Worm (Caenorhabditis elegans) whole organism, L2 larva: ENCODE data around the gene F46G10.4.

ENCODE experiments used
- C34F6.9 ChIP-seq: fragments of 150-350 bp; optimal IDR thresholded peaks from 2 replicates; lab custom pipeline; 2014; ENCODE audit warnings: missing biosample characterization, missing genetic modification characterization
- F13H6.1 ChIP-seq: sonication (generic microtip); optimal IDR thresholded peaks from 2 replicates; lab custom pipeline; 2016; ENCODE audit warnings: missing genetic modification characterization, missing compliant biosample characterization
- R02D3.7 ChIP-seq: fragments of 150-350 bp; optimal IDR thresholded peaks from 2 replicates; lab custom pipeline; 2014; ENCODE audit warnings: missing biosample characterization, missing genetic modification characterization
- Y55F3AM.14 ChIP-seq: fragments of 200-800 bp; sonication (Bioruptor generic); optimal IDR thresholded peaks from 2 replicates; lab custom pipeline; 2018; ENCODE audit warnings: mild to moderate bottlenecking, missing genetic modification characterization, missing compliant biosample characterization
- ZK546.5 ChIP-seq: sonication (generic microtip); optimal IDR thresholded peaks from 2 replicates; lab custom pipeline; 2017; ENCODE audit warnings: missing biosample characterization, missing genetic modification characterization
- alr-1 ChIP-seq: fragments of 150-350 bp; optimal IDR thresholded peaks from 2 replicates; lab custom pipeline; 2014; ENCODE audit warnings: missing biosample characterization, missing genetic modification characterization
- aly-2 ChIP-seq: fragments of 150-350 bp; optimal IDR thresholded peaks from 2 replicates; lab custom pipeline; 2014; ENCODE audit warnings: missing biosample characterization, missing genetic modification characterization
- ama-1 ChIP-seq: fragments of 150-350 bp; optimal IDR thresholded peaks from 2 replicates; lab custom pipeline; 2018; ENCODE audit warnings: inconsistent platforms
- blmp-1 ChIP-seq: sonication (generic microtip); optimal IDR thresholded peaks from 2 replicates; lab custom pipeline; 2017; ENCODE audit warnings: missing genetic modification characterization, mild to moderate bottlenecking, missing compliant biosample characterization, antibody characterized with exemption, moderate library complexity; ENCODE audit not compliant: insufficient read depth
- ceh-16 ChIP-seq: fragments of 150-350 bp; optimal IDR thresholded peaks from 2 replicates; lab custom pipeline; 2014; ENCODE audit warnings: missing biosample characterization, missing genetic modification characterization
- ceh-82 ChIP-seq: fragments of 150-350 bp; optimal IDR thresholded peaks from 2 replicates; lab custom pipeline; 2014; ENCODE audit warnings: missing biosample characterization, missing genetic modification characterization
- crh-2 ChIP-seq: sonication (generic microtip); optimal IDR thresholded peaks from 2 replicates; lab custom pipeline; 2017; ENCODE audit warnings: missing biosample characterization, missing genetic modification characterization
- dmd-4 ChIP-seq: sonication (generic microtip); optimal IDR thresholded peaks from 2 replicates; lab custom pipeline; 2017; ENCODE audit warnings: missing biosample characterization, missing genetic modification characterization
- egl-27 ChIP-seq: sonication (generic microtip); optimal IDR thresholded peaks from 3 replicates; lab custom pipeline; 2017; ENCODE audit warnings: missing biosample characterization, missing genetic modification reagents, missing genetic modification characterization
- elt-1 ChIP-seq: fragments of 150-350 bp; optimal IDR thresholded peaks from 2 replicates; lab custom pipeline; 2014; ENCODE audit warnings: missing biosample characterization, missing genetic modification characterization
- elt-3 ChIP-seq: sonication (generic microtip); optimal IDR thresholded peaks from 2 replicates; lab custom pipeline; 2017; ENCODE audit warnings: missing biosample characterization, missing genetic modification characterization
- fos-1 ChIP-seq: fragments of 150-350 bp; optimal IDR thresholded peaks from 2 replicates; lab custom pipeline; 2014; ENCODE audit warnings: missing biosample characterization, missing genetic modification characterization
- gmeb-1 ChIP-seq: fragments of 150-350 bp; optimal IDR thresholded peaks from 2 replicates; lab custom pipeline; 2014; ENCODE audit warnings: missing biosample characterization, missing genetic modification characterization
- lin-11 ChIP-seq: fragments of 150-350 bp; sonication (generic microtip); optimal IDR thresholded peaks from 2 replicates; lab custom pipeline; 2014; ENCODE audit warnings: missing biosample characterization, missing genetic modification characterization, inconsistent platforms, mixed read lengths
- lin-13 ChIP-seq: fragments of 150-350 bp; optimal IDR thresholded peaks from 2 replicates; lab custom pipeline; 2014; ENCODE audit warnings: missing biosample characterization, missing genetic modification reagents, missing genetic modification characterization
- lin-39 ChIP-seq: fragments of 150-350 bp; optimal IDR thresholded peaks from 2 replicates; lab custom pipeline; 2014; ENCODE audit warnings: missing biosample characterization, missing genetic modification reagents, missing genetic modification characterization
- lsy-2 ChIP-seq, 2 experiments: fragments of 150-350 bp in 1 of 2; sonication (generic microtip) in 1 of 2; optimal IDR thresholded peaks; 2 replicates each; lab custom pipeline; 2014 to 2017; ENCODE audit warnings: missing biosample characterization in 2 of 2, missing genetic modification characterization in 2 of 2
- mab-5 ChIP-seq: fragments of 150-350 bp; optimal IDR thresholded peaks from 2 replicates; lab custom pipeline; 2014; ENCODE audit warnings: missing biosample characterization, missing genetic modification characterization
- mbf-1 ChIP-seq: sonication (generic microtip); optimal IDR thresholded peaks from 2 replicates; lab custom pipeline; 2017; ENCODE audit warnings: missing biosample characterization, missing genetic modification characterization
- mdl-1 ChIP-seq, 2 experiments: fragments of 150-350 bp in 1 of 2; sonication (generic microtip) in 1 of 2; optimal IDR thresholded peaks; 2 replicates each; lab custom pipeline; 2017; ENCODE audit warnings: missing biosample characterization in 2 of 2, missing genetic modification characterization in 2 of 2
- nhr-10 ChIP-seq: sonication (generic microtip); optimal IDR thresholded peaks from 2 replicates; lab custom pipeline; 2017; ENCODE audit warnings: missing biosample characterization, missing genetic modification characterization
- nhr-11 ChIP-seq: fragments of 150-350 bp; optimal IDR thresholded peaks from 2 replicates; lab custom pipeline; 2014; ENCODE audit warnings: missing biosample characterization, missing genetic modification characterization
- nhr-12 ChIP-seq: fragments of 150-350 bp; optimal IDR thresholded peaks from 2 replicates; lab custom pipeline; 2014; ENCODE audit warnings: missing biosample characterization, missing genetic modification characterization
- nhr-129 ChIP-seq: fragments of 150-350 bp; optimal IDR thresholded peaks from 2 replicates; lab custom pipeline; 2014; ENCODE audit warnings: missing biosample characterization, missing genetic modification characterization
- nhr-21 ChIP-seq: fragments of 150-350 bp; optimal IDR thresholded peaks from 2 replicates; lab custom pipeline; 2014; ENCODE audit warnings: missing biosample characterization, missing genetic modification characterization
- nhr-23 ChIP-seq: fragments of 150-350 bp; optimal IDR thresholded peaks from 2 replicates; lab custom pipeline; 2014; ENCODE audit warnings: missing biosample characterization, missing genetic modification reagents, missing genetic modification characterization
- nhr-237 ChIP-seq: fragments of 150-350 bp; optimal IDR thresholded peaks from 2 replicates; lab custom pipeline; 2014; ENCODE audit warnings: missing biosample characterization, missing genetic modification characterization
- nhr-25 ChIP-seq: fragments of 150-350 bp; sonication (generic microtip); optimal IDR thresholded peaks from 3 replicates; lab custom pipeline; 2014; ENCODE audit warnings: missing biosample characterization, missing genetic modification characterization
- nhr-6 ChIP-seq: fragments of 150-350 bp; optimal IDR thresholded peaks from 2 replicates; lab custom pipeline; 2014; ENCODE audit warnings: missing biosample characterization, missing genetic modification characterization
- nhr-77 ChIP-seq: fragments of 150-350 bp; optimal IDR thresholded peaks from 2 replicates; lab custom pipeline; 2014; ENCODE audit warnings: missing biosample characterization, missing genetic modification characterization
- peb-1 ChIP-seq: fragments of 150-350 bp; optimal IDR thresholded peaks from 2 replicates; lab custom pipeline; 2014; ENCODE audit warnings: missing biosample characterization, missing genetic modification characterization
- sem-4 ChIP-seq: fragments of 150-350 bp; optimal IDR thresholded peaks from 2 replicates; lab custom pipeline; 2014; ENCODE audit warnings: missing biosample characterization, missing genetic modification reagents, missing genetic modification characterization
- skn-1 ChIP-seq: sonication (generic microtip); optimal IDR thresholded peaks from 2 replicates; lab custom pipeline; 2017; ENCODE audit warnings: missing biosample characterization, missing genetic modification characterization
- sma-3 ChIP-seq: sonication (generic microtip); optimal IDR thresholded peaks from 2 replicates; lab custom pipeline; 2016; ENCODE audit warnings: missing genetic modification reagents, missing genetic modification characterization, missing compliant biosample characterization
- sma-9 ChIP-seq, 2 experiments: fragments of 150-350 bp in 1 of 2; sonication (generic microtip) in 1 of 2; optimal IDR thresholded peaks; 2 replicates each; lab custom pipeline; 2014 to 2016; ENCODE audit warnings: missing genetic modification characterization in 2 of 2, mild to moderate bottlenecking in 1 of 2, missing biosample characterization in 1 of 2, missing compliant biosample characterization in 1 of 2, missing genetic modification reagents in 1 of 2, moderate library complexity in 1 of 2
- snpc-4 ChIP-seq: fragments of 150-350 bp; optimal IDR thresholded peaks from 2 replicates; lab custom pipeline; 2014; ENCODE audit warnings: missing biosample characterization, missing genetic modification characterization
- unc-39 ChIP-seq: fragments of 150-350 bp; optimal IDR thresholded peaks from 2 replicates; lab custom pipeline; 2014; ENCODE audit warnings: missing biosample characterization, missing genetic modification characterization
- unc-55 ChIP-seq: fragments of 150-350 bp; sonication (generic microtip); optimal IDR thresholded peaks from 3 replicates; lab custom pipeline; 2014; ENCODE audit warnings: missing biosample characterization, missing genetic modification reagents, missing genetic modification characterization
- unc-62 ChIP-seq: fragments of 150-350 bp; optimal IDR thresholded peaks from 2 replicates; lab custom pipeline; 2014; ENCODE audit warnings: missing biosample characterization, missing genetic modification reagents, missing genetic modification characterization
- zag-1 ChIP-seq: fragments of 150-350 bp; optimal IDR thresholded peaks from 2 replicates; lab custom pipeline; 2014; ENCODE audit warnings: missing biosample characterization, missing genetic modification characterization
- ztf-1 ChIP-seq: fragments of 200-800 bp; sonication (Bioruptor generic); conservative IDR thresholded peaks from 2 replicates; pipeline ENCODE4 v1.3.6; 2022; ENCODE audit warnings: missing genetic modification characterization, missing compliant biosample characterization
- ztf-11 ChIP-seq: sonication (generic microtip); optimal IDR thresholded peaks from 2 replicates; lab custom pipeline; 2017; ENCODE audit warnings: missing biosample characterization, missing genetic modification characterization
- ztf-4 ChIP-seq: fragments of 150-350 bp; optimal IDR thresholded peaks from 2 replicates; lab custom pipeline; 2014; ENCODE audit warnings: missing biosample characterization, missing genetic modification characterization

Gene F46G10.4

ce11 chrX:13341853-13342252 is 8.0 kb downstream of the F46G10.4 start:
- TF ChIP-seq lin-39 (no peak), fos-1 (tag; lab: Kevin White, UChicago) (peak; percentile 27), nhr-11 (tag; lab: Kevin White, UChicago) (no peak), nhr-21 (tag; lab: Kevin White, UChicago) (no peak)
- TF ChIP-seq, all 48 proteins: peak for 1

DNA sequence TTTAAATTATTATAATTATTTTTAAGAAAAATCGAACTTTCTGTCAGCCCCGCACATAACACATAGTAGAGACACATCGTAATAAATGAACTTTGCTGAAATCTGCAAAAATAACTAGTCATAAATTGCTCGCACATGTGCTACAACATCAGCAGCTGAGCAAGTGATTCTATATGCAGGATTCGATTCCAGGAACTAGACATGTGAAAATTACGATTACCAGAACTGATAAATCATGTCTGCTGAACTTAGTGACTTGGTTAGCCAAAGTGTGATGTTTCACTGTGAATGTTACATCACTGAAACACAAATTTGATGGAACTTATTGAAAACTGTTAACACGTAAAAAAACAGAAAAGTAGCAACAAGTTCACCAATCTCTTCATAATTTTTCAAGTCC is 13.4 kb downstream of the F46G10.4 start:
- peak; percentile 8 for TF ChIP-seq sma-9 (GFP tag; optimal IDR thresholded peaks at IDR 0.05; lab: Kevin White, UChicago)
- no peak for TF ChIP-seq sma-9 (tag; optimal IDR thresholded peaks at IDR 0.05; lab: Kevin White, UChicago)
- TF ChIP-seq nhr-23, result no peak

DNA sequence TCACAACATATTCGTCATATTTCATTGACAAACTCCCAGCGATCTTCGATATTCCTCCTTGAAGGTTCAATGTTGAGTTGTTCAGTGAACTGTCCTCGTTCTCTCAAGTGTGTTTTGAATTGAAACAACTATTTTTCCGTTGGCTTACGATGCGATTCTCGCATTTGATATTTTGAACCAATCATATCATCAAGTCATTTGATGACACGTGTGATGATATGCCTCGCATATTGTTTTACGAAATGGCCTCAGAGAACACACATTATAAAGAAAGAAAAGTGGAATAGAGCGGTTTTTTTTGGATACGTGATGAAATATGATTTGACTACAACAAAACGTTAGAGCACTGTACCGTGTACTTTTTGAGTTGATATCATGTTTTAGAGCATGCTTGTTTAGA is 14.6 kb downstream of the F46G10.4 start:
- TF ChIP-seq nhr-237 (tag; lab: Kevin White, UChicago), result no peak
- TF ChIP-seq blmp-1 (tag; lab: Kevin White, UChicago), result peak; percentile 72
- no peak for TF ChIP-seq ZK546.5 (tag; lab: Kevin White, UChicago)
- peak; percentile 94 for TF ChIP-seq nhr-21 (tag; lab: Kevin White, UChicago)
- TF ChIP-seq nhr-77 (tag; lab: Kevin White, UChicago), result no peak
- TF ChIP-seq nhr-6, result peak; percentile 79
- no peak for TF ChIP-seq aly-2 (tag; lab: Kevin White, UChicago)
- no peak for TF ChIP-seq elt-3
- no peak for TF ChIP-seq mab-5 (tag; lab: Kevin White, UChicago)
- peak; percentile 32 for TF ChIP-seq ztf-4 (tag; lab: Kevin White, UChicago)
- TF ChIP-seq dmd-4 (tag; lab: Kevin White, UChicago), result no peak
- TF ChIP-seq snpc-4 (tag; lab: Kevin White, UChicago), result no peak
- no peak for TF ChIP-seq ceh-82 (tag; lab: Kevin White, UChicago)
- TF ChIP-seq ztf-11 (tag; lab: Kevin White, UChicago), result no peak
- TF ChIP-seq zag-1 (tag; lab: Kevin White, UChicago), result no peak
- TF ChIP-seq nhr-23, result no peak
- peak; percentile 55 for TF ChIP-seq C34F6.9
- TF ChIP-seq lin-11 (tag; lab: Kevin White, UChicago), result no peak
- TF ChIP-seq peb-1 (tag; lab: Kevin White, UChicago), result no peak
- TF ChIP-seq sma-3, result peak; percentile 86
- TF ChIP-seq nhr-11 (tag; lab: Kevin White, UChicago), result no peak
- no peak for TF ChIP-seq egl-27 (tag; lab: Kevin White, UChicago)
- TF ChIP-seq skn-1 (tag; lab: Kevin White, UChicago), result peak; percentile 26
- no peak for TF ChIP-seq lin-13 (GFP tag; lab: Kevin White, UChicago)
- no peak for TF ChIP-seq ceh-16 (tag; lab: Kevin White, UChicago)
- TF ChIP-seq unc-39 (tag; lab: Kevin White, UChicago), result no peak
- no peak for TF ChIP-seq unc-62
- TF ChIP-seq alr-1 (tag; lab: Kevin White, UChicago), result no peak
- no peak for TF ChIP-seq Y55F3AM.14 (GFP tag; lab: Kevin White, UChicago)
- peak in 1 of 2 experiments; percentile 73 for TF ChIP-seq lsy-2 (tag; optimal IDR thresholded peaks at IDR 0.05; lab: Kevin White, UChicago)
- TF ChIP-seq unc-55 (GFP tag; lab: Kevin White, UChicago), result no peak
- TF ChIP-seq mdl-1 (tag; optimal IDR thresholded peaks at IDR 0.05; lab: Kevin White, UChicago), result peak in 1 of 2 experiments; percentile 39
- TF ChIP-seq lin-39, result no peak
- TF ChIP-seq F13H6.1, result peak; percentile 46
- TF ChIP-seq mbf-1 (tag; lab: Kevin White, UChicago), result no peak
- peak; percentile 96 for TF ChIP-seq nhr-129 (tag; lab: Kevin White, UChicago)
- TF ChIP-seq ztf-1 (GFP tag; lab: Robert Waterston, UW), result no peak
- TF ChIP-seq sma-9 (GFP tag; optimal IDR thresholded peaks at IDR 0.05; lab: Kevin White, UChicago), result peak; percentile 95
- no peak for TF ChIP-seq sma-9 (tag; optimal IDR thresholded peaks at IDR 0.05; lab: Kevin White, UChicago)
- no peak for TF ChIP-seq ama-1 (lab: Kevin White, UChicago)
- TF ChIP-seq nhr-25, result no peak
- TF ChIP-seq fos-1 (tag; lab: Kevin White, UChicago), result peak; percentile 33
- TF ChIP-seq nhr-12 (tag; lab: Kevin White, UChicago), result no peak
- no peak for TF ChIP-seq R02D3.7 (tag; lab: Kevin White, UChicago)
- no peak for TF ChIP-seq elt-1 (tag; lab: Kevin White, UChicago)
- peak; percentile 51 for TF ChIP-seq gmeb-1 (tag; lab: Kevin White, UChicago)
- no peak for TF ChIP-seq sem-4
- peak; percentile 93 for TF ChIP-seq crh-2 (tag; lab: Kevin White, UChicago)
- TF ChIP-seq nhr-10 (tag; lab: Kevin White, UChicago), result no peak
